Worm (Caenorhabditis elegans) whole organism, L1 larva: ENCODE data around the gene W01C9.2.

ENCODE experiments used
- irx-1 ChIP-seq: sonication (generic microtip); optimal IDR thresholded peaks from 2 replicates; lab custom pipeline; 2016; ENCODE audit warnings: missing genetic modification characterization, missing compliant biosample characterization
- lsy-2 ChIP-seq, 2 experiments: fragments of 150-350 bp; optimal IDR thresholded peaks; 2 replicates each; lab custom pipeline; 2014; ENCODE audit warnings: missing biosample characterization in 2 of 2, missing genetic modification characterization in 2 of 2
- mep-1 ChIP-seq: fragments of 150-350 bp; optimal IDR thresholded peaks from 2 replicates; lab custom pipeline; 2014; ENCODE audit warnings: missing biosample characterization, missing genetic modification characterization
- nhr-28 ChIP-seq: fragments of 150-350 bp; optimal IDR thresholded peaks from 2 replicates; lab custom pipeline; 2014; ENCODE audit warnings: missing biosample characterization, missing genetic modification characterization
- snu-23 ChIP-seq: sonication (generic microtip); optimal IDR thresholded peaks from 2 replicates; lab custom pipeline; 2016; ENCODE audit warnings: missing genetic modification characterization, missing compliant biosample characterization

DNA sequence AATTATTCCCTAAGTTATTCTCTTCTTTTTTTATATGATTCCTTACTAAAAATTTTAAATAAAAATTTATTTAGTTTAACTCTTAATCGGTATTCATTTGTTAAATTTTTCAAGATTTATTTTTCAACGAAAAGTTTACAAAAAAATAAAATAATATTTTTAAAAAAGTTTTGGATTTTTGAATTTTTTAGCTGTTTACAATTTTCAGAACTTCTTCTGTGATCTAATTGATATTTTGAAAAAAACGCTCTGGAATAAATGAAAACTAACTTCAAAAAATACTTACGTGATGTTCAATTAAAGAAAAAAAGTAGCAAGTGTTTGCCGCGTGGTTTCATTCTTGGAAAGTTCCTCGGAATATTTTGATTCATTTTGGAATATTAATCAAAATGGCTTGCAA, 9.2 kb downstream of the W01C9.2 start, which contains the start of gene decr-1.2:
- no peak for TF ChIP-seq nhr-28 (tag; lab: Kevin White, UChicago)
- no peak for TF ChIP-seq mep-1 (tag; lab: Kevin White, UChicago)
- no peak for TF ChIP-seq irx-1 (tag; lab: Kevin White, UChicago)
- TF ChIP-seq snu-23 (GFP tag; lab: Kevin White, UChicago), result no peak
- no peak for TF ChIP-seq lsy-2 (tag; optimal IDR thresholded peaks at IDR 0.05; lab: Kevin White, UChicago)
